Worm (Caenorhabditis elegans): ENCODE measurements around the gene srx-113.

ce11 chrV:12670607-12671006, 38.7 kb upstream of the srx-113 start, which contains the start of gene srx-116:
- no peak for TF ChIP-seq tab-1 (GFP tag; IDR thresholded peaks at IDR 0.05)
- no peak for TF ChIP-seq T22C8.4 (GFP tag; IDR thresholded peaks at IDR 0.05)

Measured in whole organism, midembryonic.